Fruit fly (Drosophila melanogaster) whole organism, embryonic: ENCODE results near the gene CG7069.

Source experiments
- Bdp1 ChIP-seq: fragments of 200-800 bp; sonication (Bioruptor generic); optimal IDR thresholded peaks from 3 replicates; lab custom pipeline; 2016; ENCODE audit warnings: missing biosample characterization, missing genetic modification characterization
- CG12391 ChIP-seq: fragments of 200-800 bp; sonication (Bioruptor generic); optimal IDR thresholded peaks from 3 replicates; lab custom pipeline; 2018; ENCODE audit warnings: missing biosample characterization, mild to moderate bottlenecking, missing genetic modification characterization, moderate library complexity
- CG13287 ChIP-seq: fragments of 200-800 bp; sonication (Bioruptor generic); IDR thresholded peaks from 2 replicates; pipeline ENCODE4 v1.3.6; 2022; ENCODE audit warnings: missing biosample characterization, missing genetic modification characterization; ENCODE audit not compliant: partially characterized antibody
- CG1647 ChIP-seq: fragments of 200-800 bp; sonication (Bioruptor generic); optimal IDR thresholded peaks from 3 replicates; lab custom pipeline; 2016; ENCODE audit warnings: missing biosample characterization, missing genetic modification characterization
- CG18764 ChIP-seq: fragments of 200-800 bp; sonication (Bioruptor generic); optimal IDR thresholded peaks from 3 replicates; lab custom pipeline; 2016; ENCODE audit warnings: missing biosample characterization, missing genetic modification characterization
- CG2129 ChIP-seq: fragments of 200-800 bp; sonication (Bioruptor generic); IDR thresholded peaks from 2 replicates; pipeline ENCODE4 v1.3.6; 2022; ENCODE audit warnings: missing biosample characterization, missing genetic modification characterization; ENCODE audit not compliant: partially characterized antibody
- CG2199 ChIP-seq: fragments of 200-800 bp; sonication (Bioruptor generic); IDR thresholded peaks from 3 replicates; pipeline ENCODE4 v1.3.6; 2022; ENCODE audit warnings: missing biosample characterization, missing genetic modification characterization
- CG32532 ChIP-seq: fragments of 200-800 bp; sonication (Bioruptor generic); IDR thresholded peaks from 2 replicates; pipeline ENCODE4 v1.3.6; 2022; ENCODE audit warnings: missing biosample characterization, missing genetic modification characterization
- CG3726 ChIP-seq: fragments of 200-800 bp; sonication (Bioruptor generic); IDR thresholded peaks from 3 replicates; pipeline ENCODE4, ENCODE4 v1.3.6; 2022; ENCODE audit warnings: missing biosample characterization, missing genetic modification characterization
- CG4730 ChIP-seq: fragments of 200-800 bp; sonication (Bioruptor generic); IDR thresholded peaks from 2 replicates; pipeline ENCODE4 v1.3.6; 2022; ENCODE audit warnings: missing biosample characterization, missing genetic modification characterization
- CG6791 ChIP-seq: fragments of 200-800 bp; sonication (Bioruptor generic); IDR thresholded peaks from 3 replicates; pipeline ENCODE4 v1.3.6; 2022; ENCODE audit warnings: missing biosample characterization, missing genetic modification characterization; ENCODE audit not compliant: partially characterized antibody
- CG7556 ChIP-seq: fragments of 200-800 bp; sonication (Bioruptor generic); optimal IDR thresholded peaks from 2 replicates; lab custom pipeline; 2017; ENCODE audit warnings: missing biosample characterization, mild to moderate bottlenecking, missing genetic modification characterization
- CG8359 ChIP-seq: fragments of 200-800 bp; sonication (Bioruptor generic); optimal IDR thresholded peaks from 2 replicates; lab custom pipeline; 2017; ENCODE audit warnings: missing biosample characterization, mild to moderate bottlenecking, missing genetic modification characterization, borderline replicate concordance
- CG8924 ChIP-seq: fragments of 200-800 bp; optimal IDR thresholded peaks from 3 replicates; lab custom pipeline; 2019; ENCODE audit warnings: missing biosample characterization, mild to moderate bottlenecking, missing genetic modification characterization, moderate library complexity
- CkIIα-i1 ChIP-seq: fragments of 200-800 bp; sonication (Bioruptor generic); IDR thresholded peaks from 2 replicates; pipeline ENCODE4 v1.3.6; 2022; ENCODE audit warnings: missing biosample characterization, missing genetic modification characterization
- Dad ChIP-seq: fragments of 200-800 bp; sonication (Bioruptor generic); optimal IDR thresholded peaks from 3 replicates; lab custom pipeline; 2016; ENCODE audit warnings: missing biosample characterization, missing genetic modification characterization
- Dip2 ChIP-seq: fragments of 200-800 bp; sonication (Bioruptor generic); IDR thresholded peaks from 2 replicates; pipeline ENCODE4 v1.3.6; 2022; ENCODE audit warnings: missing biosample characterization, missing genetic modification characterization
- E2f2 ChIP-seq: fragments of 200-800 bp; sonication (Bioruptor generic); IDR thresholded peaks from 2 replicates; pipeline ENCODE4 v1.3.6; 2022; ENCODE audit warnings: missing biosample characterization, missing genetic modification characterization
- Hr78 ChIP-seq, 2 experiments: fragments of 200-800 bp in 1 of 2; fragments of >200 bp in 1 of 2; sonication (Bioruptor generic) in 1 of 2; optimal IDR thresholded peaks; 2 replicates each; lab custom pipeline; 2017 to 2019; ENCODE audit warnings: missing biosample characterization in 2 of 2, missing genetic modification characterization in 2 of 2, mild to moderate bottlenecking in 1 of 2, moderate library complexity in 1 of 2
- Hsf ChIP-seq: fragments of 200-800 bp; sonication (Bioruptor generic); optimal IDR thresholded peaks from 3 replicates; lab custom pipeline; 2016; ENCODE audit warnings: missing biosample characterization, missing genetic modification characterization
- Kr ChIP-seq: fragments of 200-800 bp; sonication (Bioruptor generic); optimal IDR thresholded peaks from 2 replicates; lab custom pipeline; 2017; ENCODE audit warnings: missing biosample characterization, mild to moderate bottlenecking, missing genetic modification characterization
- Max ChIP-seq: fragments of 200-800 bp; sonication (Bioruptor generic); optimal IDR thresholded peaks from 2 replicates; lab custom pipeline; 2016; ENCODE audit warnings: missing biosample characterization, mild to moderate bottlenecking, missing genetic modification characterization
- NfI ChIP-seq: fragments of 200-800 bp; sonication (Bioruptor generic); optimal IDR thresholded peaks from 3 replicates; lab custom pipeline; 2018; ENCODE audit warnings: missing biosample characterization, mild to moderate bottlenecking, missing genetic modification characterization, moderate library complexity
- Rfx ChIP-seq: fragments of 200-800 bp; sonication (Bioruptor generic); IDR thresholded peaks from 2 replicates; pipeline ENCODE4 v1.3.6; 2022; ENCODE audit warnings: missing biosample characterization, missing genetic modification characterization
- Trl ChIP-seq, 3 experiments: fragments of >200 bp in 2 of 3; fragments of 200-800 bp in 1 of 3; sonication (Bioruptor generic) in 1 of 3; optimal IDR thresholded peaks; 2 replicates in 1 of 3; 3 replicates in 2 of 3; lab custom pipeline; 2016 to 2017; ENCODE audit warnings: missing biosample characterization in 1 of 3, missing genetic modification characterization in 1 of 3
- Vsx1 ChIP-seq: fragments of 200-800 bp; sonication (Bioruptor generic); optimal IDR thresholded peaks from 2 replicates; lab custom pipeline; 2017; ENCODE audit warnings: missing biosample characterization, mild to moderate bottlenecking, missing genetic modification characterization, missing genetic modification reagents
- abd-A ChIP-seq: fragments of 200-800 bp; sonication (Bioruptor generic); optimal IDR thresholded peaks from 3 replicates; lab custom pipeline; 2019; ENCODE audit warnings: missing biosample characterization, mild to moderate bottlenecking, missing genetic modification characterization, moderate library complexity
- ac ChIP-seq: fragments of 200-800 bp; sonication (Bioruptor generic); optimal IDR thresholded peaks from 3 replicates; lab custom pipeline; 2017; ENCODE audit warnings: missing biosample characterization, mild to moderate bottlenecking, missing genetic modification characterization
- ap ChIP-seq: fragments of 200-800 bp; sonication (Bioruptor generic); IDR thresholded peaks from 2 replicates; pipeline ENCODE4 v1.3.6; 2022; ENCODE audit warnings: missing biosample characterization, missing genetic modification characterization
- cato ChIP-seq: fragments of 200-800 bp; sonication (Bioruptor generic); optimal IDR thresholded peaks from 2 replicates; lab custom pipeline; 2016; ENCODE audit warnings: missing biosample characterization, missing genetic modification characterization, borderline replicate concordance
- dan ChIP-seq: fragments of 200-800 bp; sonication (Bioruptor generic); IDR thresholded peaks from 2 replicates; pipeline ENCODE4 v1.3.6; 2022; ENCODE audit warnings: missing biosample characterization, missing genetic modification characterization
- dimm ChIP-seq: fragments of 200-800 bp; sonication (Bioruptor generic); IDR thresholded peaks from 2 replicates; pipeline ENCODE4 v1.3.6; 2022; ENCODE audit warnings: missing biosample characterization, missing genetic modification characterization
- dmrt99B ChIP-seq: fragments of 200-800 bp; sonication (Bioruptor generic); optimal IDR thresholded peaks from 2 replicates; lab custom pipeline; 2018; ENCODE audit warnings: missing biosample characterization, mild to moderate bottlenecking, missing genetic modification characterization, moderate library complexity
- fd102C ChIP-seq: fragments of 200-800 bp; sonication (Bioruptor generic); optimal IDR thresholded peaks from 2 replicates; lab custom pipeline; 2018; ENCODE audit warnings: missing biosample characterization, mild to moderate bottlenecking, missing genetic modification characterization, moderate library complexity
- gem ChIP-seq: fragments of 200-800 bp; sonication (Bioruptor generic); optimal IDR thresholded peaks from 2 replicates; lab custom pipeline; 2019; ENCODE audit warnings: missing biosample characterization, mild to moderate bottlenecking, missing genetic modification characterization, moderate library complexity
- gfzf ChIP-seq: fragments of 200-800 bp; sonication (Bioruptor generic); optimal IDR thresholded peaks from 2 replicates; lab custom pipeline; 2016; ENCODE audit warnings: missing biosample characterization, mild to moderate bottlenecking, missing genetic modification characterization, moderate library complexity
- jing ChIP-seq: fragments of 200-800 bp; sonication (Bioruptor generic); optimal IDR thresholded peaks from 2 replicates; lab custom pipeline; 2018; ENCODE audit warnings: missing biosample characterization, mild to moderate bottlenecking, missing genetic modification characterization
- klu ChIP-seq: fragments of 200-800 bp; sonication (Bioruptor generic); IDR thresholded peaks from 2 replicates; pipeline ENCODE4 v1.3.6; 2022; ENCODE audit warnings: missing biosample characterization, missing genetic modification characterization
- lbe ChIP-seq: fragments of 200-800 bp; sonication (Bioruptor generic); optimal IDR thresholded peaks from 2 replicates; lab custom pipeline; 2016; ENCODE audit warnings: missing biosample characterization, mild to moderate bottlenecking, missing genetic modification characterization
- oc ChIP-seq: fragments of 200-800 bp; sonication (Bioruptor generic); optimal IDR thresholded peaks from 2 replicates; lab custom pipeline; 2018; ENCODE audit warnings: missing biosample characterization, mild to moderate bottlenecking, missing genetic modification characterization, moderate library complexity
- prd ChIP-seq, 3 experiments: fragments of >200 bp in 2 of 3; fragments of 200-800 bp in 1 of 3; sonication (Bioruptor generic) in 1 of 3; optimal IDR thresholded peaks in 2 of 3; IDR thresholded peaks in 1 of 3; 2 replicates in 2 of 3; 3 replicates in 1 of 3; pipeline versions ENCODE4 v1.3.6 to Lab custom; 2017 to 2022; ENCODE audit warnings: missing biosample characterization in 1 of 3, missing genetic modification characterization in 1 of 3
- ranshi ChIP-seq: fragments of 200-800 bp; sonication (Bioruptor generic); IDR thresholded peaks from 2 replicates; pipeline ENCODE4 v1.3.6; 2022; ENCODE audit warnings: missing biosample characterization, missing genetic modification characterization
- seq ChIP-seq: fragments of 200-800 bp; sonication (Bioruptor generic); IDR thresholded peaks from 2 replicates; pipeline ENCODE4 v1.3.6; 2022; ENCODE audit warnings: missing biosample characterization, missing genetic modification characterization
- sim ChIP-seq: fragments of 200-800 bp; sonication (Bioruptor generic); IDR thresholded peaks from 2 replicates; pipeline ENCODE4 v1.3.6; 2022; ENCODE audit warnings: missing biosample characterization, missing genetic modification characterization
- slp2 ChIP-seq: fragments of 200-800 bp; sonication (Bioruptor generic); optimal IDR thresholded peaks from 2 replicates; lab custom pipeline; 2016; ENCODE audit warnings: missing biosample characterization, missing genetic modification characterization
- sqz ChIP-seq: fragments of 200-800 bp; sonication (Bioruptor generic); optimal IDR thresholded peaks from 3 replicates; lab custom pipeline; 2018; ENCODE audit warnings: missing biosample characterization, mild to moderate bottlenecking, missing genetic modification characterization
- twi ChIP-seq: fragments of 200-800 bp; optimal IDR thresholded peaks from 2 replicates; lab custom pipeline; 2019; ENCODE audit warnings: missing biosample characterization, mild to moderate bottlenecking, missing genetic modification characterization, moderate library complexity
- unpg ChIP-seq: fragments of 200-800 bp; sonication (Bioruptor generic); optimal IDR thresholded peaks from 3 replicates; lab custom pipeline; 2018; ENCODE audit warnings: missing biosample characterization, mild to moderate bottlenecking, missing genetic modification characterization, moderate library complexity

CG7069 gene

dm6 chr3R:22410537-22411360 is 38.1 kb downstream of the CG7069 start, which contains the start of the genes CG13850 and lqfR (continued):
- TF ChIP-seq CG2129 (GFP tag; lab: Robert Waterston, UW): no peak
- no peak for TF ChIP-seq dan (GFP tag; lab: Robert Waterston, UW)
- peak; percentile 80 for TF ChIP-seq Hsf (GFP tag; lab: Kevin White, UChicago)
- peak; percentile 28 for TF ChIP-seq gfzf (GFP tag; lab: Kevin White, UChicago)
- no peak for TF ChIP-seq sqz (GFP tag; lab: Kevin White, UChicago)
- peak; percentile 87 for TF ChIP-seq Vsx1
- no peak for TF ChIP-seq prd (optimal IDR thresholded peaks at IDR 0.05; lab: Kevin White, UChicago)
- TF ChIP-seq prd (GFP tag; IDR thresholded peaks at IDR 0.05; lab: Robert Waterston, UW): peak; percentile 60; the same call in 2 of the 3 replicates
- peak; percentile 75 for TF ChIP-seq NfI
- TF ChIP-seq Bdp1 (GFP tag; lab: Kevin White, UChicago): peak; percentile 60
- TF ChIP-seq Hr78 (GFP tag; optimal IDR thresholded peaks at IDR 0.05; lab: Kevin White, UChicago): no peak
- no peak for TF ChIP-seq Kr (GFP tag; lab: Kevin White, UChicago)
- peak; percentile 64 for TF ChIP-seq CG1647
- peak; percentile 80 for TF ChIP-seq CG12391 (tag; lab: Kevin White, UChicago)
- no peak for TF ChIP-seq jing (GFP tag; lab: Kevin White, UChicago)
- no peak for TF ChIP-seq CG4730 (GFP tag; lab: Robert Waterston, UW)
- TF ChIP-seq slp2: peak; percentile 72
- no peak; the same call in 1 of the 2 replicates for TF ChIP-seq ranshi (GFP tag; lab: Robert Waterston, UW)
- TF ChIP-seq ap (GFP tag; lab: Robert Waterston, UW): no peak
- no peak for TF ChIP-seq E2f2 (GFP tag; lab: Robert Waterston, UW)
- no peak for TF ChIP-seq seq
- no peak for TF ChIP-seq CG6791 (GFP tag; lab: Robert Waterston, UW)
- TF ChIP-seq dimm (GFP tag; lab: Robert Waterston, UW): no peak
- peak; percentile 86 for TF ChIP-seq Max (GFP tag; lab: Kevin White, UChicago)
- TF ChIP-seq oc (tag; lab: Kevin White, UChicago): no peak
- no peak for TF ChIP-seq abd-A (tag; lab: Kevin White, UChicago)
- TF ChIP-seq Dad (GFP tag; lab: Kevin White, UChicago): peak; percentile 72
- TF ChIP-seq unpg (GFP tag; lab: Kevin White, UChicago): no peak
- TF ChIP-seq CkIIα-i1: no peak
- TF ChIP-seq ac (GFP tag; lab: Kevin White, UChicago): no peak
- no peak for TF ChIP-seq dmrt99B (tag; lab: Kevin White, UChicago)
- TF ChIP-seq cato (GFP tag; lab: Kevin White, UChicago): peak; percentile 58
- peak; percentile 57 for TF ChIP-seq twi
- no peak for TF ChIP-seq gem
- TF ChIP-seq sim (GFP tag; lab: Robert Waterston, UW): no peak
- TF ChIP-seq CG13287 (GFP tag; lab: Robert Waterston, UW): no peak
- peak; percentile 63 for TF ChIP-seq CG8924 (tag; lab: Kevin White, UChicago)
- peak; percentile 34 for TF ChIP-seq CG8359 (GFP tag; lab: Kevin White, UChicago)
- TF ChIP-seq Trl (optimal IDR thresholded peaks at IDR 0.05; lab: Kevin White, UChicago): no peak
- TF ChIP-seq Trl (GFP tag; optimal IDR thresholded peaks at IDR 0.05; lab: Kevin White, UChicago): peak; percentile 83
- TF ChIP-seq Dip2 (GFP tag; lab: Robert Waterston, UW): no peak
- peak; percentile 86 for TF ChIP-seq Rfx
- no peak for TF ChIP-seq fd102C
- peak; percentile 72 for TF ChIP-seq klu (GFP tag; lab: Robert Waterston, UW)
- TF ChIP-seq CG18764 (GFP tag; lab: Kevin White, UChicago): peak; percentile 66
- no peak for TF ChIP-seq CG2199 (GFP tag; lab: Robert Waterston, UW)
- peak; percentile 41; the same call in 1 of the 2 replicates for TF ChIP-seq CG32532 (GFP tag; lab: Robert Waterston, UW)
- TF ChIP-seq CG3726 (GFP tag; lab: Robert Waterston, UW): no peak
- peak; percentile 38 for TF ChIP-seq lbe (GFP tag; lab: Kevin White, UChicago)
- peak; percentile 81 for TF ChIP-seq CG7556 (GFP tag; lab: Kevin White, UChicago)
